Fruit fly (Drosophila melanogaster) whole organism, embryonic: ENCODE data around the gene Upf1.

Experiments
- Asciz ChIP-seq: fragments of 200-800 bp; sonication (Bioruptor generic); optimal IDR thresholded peaks from 2 replicates; lab custom pipeline; 2017; ENCODE audit warnings: missing biosample characterization, mild to moderate bottlenecking, missing genetic modification characterization, missing genetic modification reagents
- Blimp-1 ChIP-seq: fragments of 200-800 bp; sonication (Bioruptor generic); optimal IDR thresholded peaks from 3 replicates; lab custom pipeline; 2018; ENCODE audit warnings: missing biosample characterization, missing genetic modification characterization, mild to moderate bottlenecking, moderate library complexity, missing genetic modification reagents
- CG10147 ChIP-seq: fragments of 200-800 bp; sonication (Bioruptor generic); optimal IDR thresholded peaks from 2 replicates; lab custom pipeline; 2019; ENCODE audit warnings: missing biosample characterization, mild to moderate bottlenecking, missing genetic modification characterization, moderate library complexity
- CG11398 ChIP-seq: fragments of 200-800 bp; sonication (Bioruptor generic); optimal IDR thresholded peaks from 2 replicates; lab custom pipeline; 2016; ENCODE audit warnings: missing biosample characterization, missing genetic modification characterization
- CG11504 ChIP-seq: fragments of 200-800 bp; sonication (Bioruptor generic); optimal IDR thresholded peaks from 3 replicates; lab custom pipeline; 2019; ENCODE audit warnings: missing biosample characterization, mild to moderate bottlenecking, missing genetic modification characterization, moderate library complexity
- CG11723 ChIP-seq: fragments of 200-800 bp; sonication (Bioruptor generic); optimal IDR thresholded peaks from 2 replicates; lab custom pipeline; 2017; ENCODE audit warnings: missing biosample characterization, mild to moderate bottlenecking, missing genetic modification characterization
- CG12236 ChIP-seq: fragments of 200-800 bp; sonication (Bioruptor generic); optimal IDR thresholded peaks from 2 replicates; lab custom pipeline; 2016; ENCODE audit warnings: missing biosample characterization, missing genetic modification characterization
- CG1233 ChIP-seq: fragments of 200-800 bp; sonication (Bioruptor generic); optimal IDR thresholded peaks from 4 replicates; lab custom pipeline; 2018; ENCODE audit warnings: missing biosample characterization, mild to moderate bottlenecking, missing genetic modification characterization
- CG14667 ChIP-seq: fragments of 200-800 bp; sonication (Bioruptor generic); IDR thresholded peaks from 2 replicates; pipeline ENCODE4 v1.3.6; 2022; ENCODE audit warnings: missing biosample characterization, missing genetic modification characterization
- CG17568 ChIP-seq: fragments of 200-800 bp; sonication (Bioruptor generic); optimal IDR thresholded peaks from 2 replicates; lab custom pipeline; 2018; ENCODE audit warnings: missing biosample characterization, mild to moderate bottlenecking, missing genetic modification characterization, moderate library complexity
- CG17829 ChIP-seq: fragments of 200-800 bp; optimal IDR thresholded peaks from 2 replicates; lab custom pipeline; 2019; ENCODE audit warnings: missing biosample characterization, mild to moderate bottlenecking, missing genetic modification characterization, moderate library complexity
- CG1832 ChIP-seq: fragments of 200-800 bp; sonication (Bioruptor generic); optimal IDR thresholded peaks from 2 replicates; lab custom pipeline; 2017; ENCODE audit warnings: missing biosample characterization, mild to moderate bottlenecking, missing genetic modification characterization, inconsistent platforms
- CG2875 ChIP-seq: fragments of 200-800 bp; sonication (Bioruptor generic); optimal IDR thresholded peaks from 2 replicates; lab custom pipeline; 2017; ENCODE audit warnings: missing biosample characterization, mild to moderate bottlenecking, missing genetic modification characterization, missing genetic modification reagents
- CG2889 ChIP-seq: fragments of 200-800 bp; sonication (Bioruptor generic); IDR thresholded peaks from 3 replicates; pipeline ENCODE4 v1.3.6; 2022; ENCODE audit warnings: missing biosample characterization, missing genetic modification characterization
- CG32532 ChIP-seq: fragments of 200-800 bp; sonication (Bioruptor generic); IDR thresholded peaks from 2 replicates; pipeline ENCODE4 v1.3.6; 2022; ENCODE audit warnings: missing biosample characterization, missing genetic modification characterization
- CG34422 ChIP-seq: fragments of 200-800 bp; sonication (Bioruptor generic); IDR thresholded peaks from 3 replicates; pipeline ENCODE4 v1.3.6; 2022; ENCODE audit warnings: missing biosample characterization, missing genetic modification characterization
- CG3847 ChIP-seq: fragments of 200-800 bp; sonication (Bioruptor generic); IDR thresholded peaks from 2 replicates; pipeline ENCODE4 v1.3.6; 2022; ENCODE audit warnings: missing biosample characterization, missing genetic modification characterization
- CG6254 ChIP-seq: fragments of 200-800 bp; sonication (Bioruptor generic); optimal IDR thresholded peaks from 3 replicates; lab custom pipeline; 2017; ENCODE audit warnings: mild to moderate bottlenecking, missing biosample characterization, missing genetic modification reagents, missing genetic modification characterization
- CG6689 ChIP-seq: fragments of 200-800 bp; sonication (Bioruptor generic); IDR thresholded peaks from 2 replicates; pipeline ENCODE4 v1.3.6; 2022; ENCODE audit warnings: missing biosample characterization, missing genetic modification characterization
- CG8281 ChIP-seq: fragments of 200-800 bp; sonication (Bioruptor generic); optimal IDR thresholded peaks from 2 replicates; lab custom pipeline; 2018; ENCODE audit warnings: missing biosample characterization, mild to moderate bottlenecking, missing genetic modification characterization, moderate library complexity
- CG8388 ChIP-seq: fragments of 200-800 bp; sonication (Bioruptor generic); optimal IDR thresholded peaks from 2 replicates; lab custom pipeline; 2019; ENCODE audit warnings: missing biosample characterization, mild to moderate bottlenecking, missing genetic modification characterization, moderate library complexity
- CHES-1-like ChIP-seq: fragments of 200-800 bp; sonication (Bioruptor generic); optimal IDR thresholded peaks from 2 replicates; lab custom pipeline; 2016; ENCODE audit warnings: missing biosample characterization, missing genetic modification characterization
- CkIIα-i1 ChIP-seq: fragments of 200-800 bp; sonication (Bioruptor generic); IDR thresholded peaks from 2 replicates; pipeline ENCODE4 v1.3.6; 2022; ENCODE audit warnings: missing biosample characterization, missing genetic modification characterization
- CoRest ChIP-seq: fragments of 200-800 bp; sonication (Bioruptor generic); optimal IDR thresholded peaks from 3 replicates; lab custom pipeline; 2018; ENCODE audit warnings: missing biosample characterization, mild to moderate bottlenecking, missing genetic modification characterization, moderate library complexity
- CrebB ChIP-seq: fragments of 200-800 bp; sonication (Bioruptor generic); optimal IDR thresholded peaks from 3 replicates; lab custom pipeline; 2018; ENCODE audit warnings: missing biosample characterization, mild to moderate bottlenecking, missing genetic modification characterization
- Dbx ChIP-seq: fragments of 200-800 bp; sonication (Bioruptor generic); IDR thresholded peaks from 3 replicates; pipeline ENCODE4 v1.3.6; 2022; ENCODE audit warnings: missing biosample characterization, missing genetic modification characterization
- H2.0 ChIP-seq: fragments of 200-800 bp; sonication (Bioruptor generic); IDR thresholded peaks from 2 replicates; pipeline ENCODE4 v1.3.6; 2022; ENCODE audit warnings: missing biosample characterization, missing genetic modification characterization
- HLH4C ChIP-seq: fragments of 200-800 bp; sonication (Bioruptor generic); IDR thresholded peaks from 3 replicates; pipeline ENCODE4 v1.3.6; 2022; ENCODE audit warnings: missing biosample characterization, missing genetic modification characterization; ENCODE audit not compliant: partially characterized antibody
- MTF-1 ChIP-seq: fragments of 200-800 bp; sonication (Bioruptor generic); optimal IDR thresholded peaks from 2 replicates; lab custom pipeline; 2018; ENCODE audit warnings: missing biosample characterization, mild to moderate bottlenecking, missing genetic modification characterization, borderline replicate concordance
- Med ChIP-seq: fragments of 200-800 bp; sonication (Bioruptor generic); peaks from one replicate; lab custom pipeline; 2016; ENCODE audit warnings: missing biosample characterization, missing genetic modification characterization, mild to moderate bottlenecking, inconsistent platforms, moderate library complexity
- Nf-YB ChIP-seq: fragments of 200-800 bp; sonication (Bioruptor generic); optimal IDR thresholded peaks from 3 replicates; lab custom pipeline; 2019; ENCODE audit warnings: missing biosample characterization, mild to moderate bottlenecking, missing genetic modification characterization, moderate library complexity
- Spps ChIP-seq: fragments of 200-800 bp; sonication (Bioruptor generic); optimal IDR thresholded peaks from 2 replicates; lab custom pipeline; 2018; ENCODE audit warnings: missing biosample characterization, mild to moderate bottlenecking, missing genetic modification characterization
- Tbp ChIP-seq: fragments of >200 bp; optimal IDR thresholded peaks from 2 replicates; lab custom pipeline; 2018; ENCODE audit warnings: missing biosample characterization, missing genetic modification characterization
- Vsx1 ChIP-seq: fragments of 200-800 bp; sonication (Bioruptor generic); optimal IDR thresholded peaks from 2 replicates; lab custom pipeline; 2017; ENCODE audit warnings: missing biosample characterization, mild to moderate bottlenecking, missing genetic modification characterization, missing genetic modification reagents
- ash1 ChIP-seq: fragments of 200-800 bp; sonication (Bioruptor generic); optimal IDR thresholded peaks from 2 replicates; lab custom pipeline; 2018; ENCODE audit warnings: missing biosample characterization, mild to moderate bottlenecking, missing genetic modification characterization
- bbx ChIP-seq: fragments of 200-800 bp; sonication (Bioruptor generic); IDR thresholded peaks from 2 replicates; pipeline ENCODE4 v1.3.6; 2022; ENCODE audit warnings: missing biosample characterization, missing genetic modification characterization; ENCODE audit not compliant: partially characterized antibody
- br ChIP-seq: fragments of >200 bp; optimal IDR thresholded peaks from 2 replicates; lab custom pipeline; 2017
- cad ChIP-seq: fragments of >200 bp; optimal IDR thresholded peaks from 2 replicates; lab custom pipeline; 2017; ENCODE audit warnings: missing biosample characterization, missing genetic modification characterization
- cwo ChIP-seq: fragments of 200-800 bp; sonication (Bioruptor generic); optimal IDR thresholded peaks from 3 replicates; lab custom pipeline; 2017; ENCODE audit warnings: missing biosample characterization, missing genetic modification characterization, mild to moderate bottlenecking, moderate library complexity, missing genetic modification reagents
- fu2 ChIP-seq: fragments of 200-800 bp; sonication (Bioruptor generic); optimal IDR thresholded peaks from 2 replicates; lab custom pipeline; 2016; ENCODE audit warnings: missing biosample characterization, missing genetic modification characterization
- gsb ChIP-seq: fragments of 200-800 bp; sonication (Bioruptor generic); IDR thresholded peaks from 2 replicates; pipeline ENCODE4 v1.3.6; 2022; ENCODE audit warnings: missing biosample characterization, missing genetic modification characterization
- knrl ChIP-seq: fragments of 200-800 bp; sonication (Bioruptor generic); IDR thresholded peaks from 3 replicates; pipeline ENCODE4 v1.3.6; 2022; ENCODE audit warnings: missing biosample characterization, missing genetic modification characterization; ENCODE audit not compliant: partially characterized antibody
- nmo ChIP-seq: fragments of 200-800 bp; sonication (Bioruptor generic); optimal IDR thresholded peaks from 2 replicates; lab custom pipeline; 2018; ENCODE audit warnings: missing biosample characterization, mild to moderate bottlenecking, missing genetic modification characterization, moderate library complexity
- peb ChIP-seq: fragments of 200-800 bp; sonication (Bioruptor generic); IDR thresholded peaks from 2 replicates; pipeline ENCODE4 v1.3.6; 2022; ENCODE audit warnings: missing biosample characterization, missing genetic modification characterization
- pnt ChIP-seq: fragments of 200-800 bp; sonication (Bioruptor generic); optimal IDR thresholded peaks from 3 replicates; lab custom pipeline; 2016; ENCODE audit warnings: missing biosample characterization, missing genetic modification characterization
- pros ChIP-seq: fragments of 200-800 bp; sonication (Bioruptor generic); optimal IDR thresholded peaks from 3 replicates; lab custom pipeline; 2019; ENCODE audit warnings: missing biosample characterization, mild to moderate bottlenecking, missing genetic modification characterization, moderate library complexity
- pum ChIP-seq: fragments of 200-800 bp; sonication (Bioruptor generic); optimal IDR thresholded peaks from 2 replicates; lab custom pipeline; 2016; ENCODE audit warnings: missing biosample characterization, missing genetic modification characterization
- row ChIP-seq: fragments of 200-800 bp; sonication (Bioruptor generic); IDR thresholded peaks from 3 replicates; pipeline ENCODE4 v1.3.6; 2022; ENCODE audit warnings: missing biosample characterization, missing genetic modification characterization
- run ChIP-seq: fragments of 200-800 bp; sonication (Bioruptor generic); optimal IDR thresholded peaks from 3 replicates; lab custom pipeline; 2018; ENCODE audit warnings: missing biosample characterization, mild to moderate bottlenecking, missing genetic modification characterization
- sens ChIP-seq: fragments of 200-800 bp; sonication (Bioruptor generic); peaks from one replicate; lab custom pipeline; 2016; ENCODE audit warnings: missing biosample characterization, missing genetic modification characterization
- trh ChIP-seq: fragments of 200-800 bp; sonication (Bioruptor generic); optimal IDR thresholded peaks from 2 replicates; lab custom pipeline; 2016; ENCODE audit warnings: missing biosample characterization, missing genetic modification characterization

The Upf1 gene

DNA sequence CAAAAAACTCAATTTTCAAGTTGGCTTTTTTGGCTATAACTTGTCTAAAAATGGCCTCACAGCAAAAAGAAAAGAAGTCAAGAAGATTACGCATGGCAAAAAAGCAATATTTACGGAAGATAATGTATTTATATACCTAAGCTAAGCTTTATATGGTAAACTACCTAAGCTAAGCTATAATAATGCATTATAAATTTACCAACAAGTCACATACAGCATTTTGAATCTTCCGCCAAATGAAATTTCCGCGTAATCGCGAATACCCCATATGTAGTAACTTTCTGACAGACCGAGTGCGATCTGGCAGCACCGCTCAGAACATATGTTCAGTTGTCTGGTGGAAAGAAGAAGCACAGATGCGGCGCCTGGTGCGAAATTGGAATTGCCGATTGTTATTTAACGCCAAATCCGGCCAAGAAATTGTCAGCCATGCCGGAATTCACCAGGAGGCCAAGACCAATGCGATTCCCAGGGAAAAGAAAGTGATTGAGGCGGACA, 13.4 kb downstream of the Upf1 start, which contains the start of gene sicily (continued):
- TF ChIP-seq nmo (GFP tag; lab: Kevin White, UChicago) (no peak), pnt (GFP tag; lab: Kevin White, UChicago) (no peak), Spps (no peak), cad (no peak), CG11398 (GFP tag; lab: Kevin White, UChicago) (no peak), CG34422 (GFP tag; lab: Robert Waterston, UW) (peak; percentile 26; the same call in 1 of the 3 replicates), CG8388 (GFP tag; lab: Kevin White, UChicago) (no peak), CG11723 (GFP tag; lab: Kevin White, UChicago) (no peak), cwo (GFP tag; lab: Kevin White, UChicago) (no peak), run (tag; lab: Kevin White, UChicago) (no peak), CkIIα-i1 (GFP tag; lab: Robert Waterston, UW) (no peak), sens (GFP tag; lab: Kevin White, UChicago) (peak; percentile 65), br (lab: Kevin White, UChicago) (no peak), CG6689 (GFP tag; lab: Robert Waterston, UW) (no peak), MTF-1 (no peak), Med (GFP tag; lab: Kevin White, UChicago) (peak; percentile 80), CG12236 (no peak), Dbx (GFP tag; lab: Robert Waterston, UW) (no peak), peb (GFP tag; lab: Robert Waterston, UW) (no peak), fu2 (GFP tag; lab: Kevin White, UChicago) (no peak), pros (GFP tag; lab: Kevin White, UChicago) (no peak), CoRest (peak; percentile 4), gsb (GFP tag; lab: Robert Waterston, UW) (no peak), Vsx1 (GFP tag; lab: Kevin White, UChicago) (no peak), CG32532 (GFP tag; lab: Robert Waterston, UW) (peak; percentile 23; the same call in 1 of the 2 replicates), CrebB (tag; lab: Kevin White, UChicago) (no peak), HLH4C (GFP tag; lab: Robert Waterston, UW) (no peak), CG17568 (GFP tag; lab: Kevin White, UChicago) (no peak), row (peak; percentile 63; the same call in 2 of the 3 replicates), CG6254 (GFP tag; lab: Kevin White, UChicago) (no peak), knrl (GFP tag; lab: Robert Waterston, UW) (no peak), CG17829 (tag; lab: Kevin White, UChicago) (no peak), pum (GFP tag; lab: Kevin White, UChicago) (no peak), CG8281 (tag; lab: Kevin White, UChicago) (no peak), CG3847 (GFP tag; lab: Robert Waterston, UW) (peak; percentile 35; the same call in 1 of the 2 replicates), CHES-1-like (GFP tag; lab: Kevin White, UChicago) (no peak), CG14667 (GFP tag; lab: Robert Waterston, UW) (no peak), Asciz (GFP tag; lab: Kevin White, UChicago) (no peak), CG2889 (GFP tag; lab: Robert Waterston, UW) (no peak), CG11504 (tag; lab: Kevin White, UChicago) (no peak), Tbp (GFP tag; lab: Kevin White, UChicago) (no peak), H2.0 (GFP tag; lab: Robert Waterston, UW) (no peak), Blimp-1 (GFP tag; lab: Kevin White, UChicago) (no peak), CG2875 (GFP tag; lab: Kevin White, UChicago) (no peak), bbx (peak; percentile 42), Nf-YB (GFP tag; lab: Kevin White, UChicago) (no peak), CG1233 (GFP tag; lab: Kevin White, UChicago) (no peak), trh (GFP tag; lab: Kevin White, UChicago) (no peak), ash1 (GFP tag; lab: Kevin White, UChicago) (no peak), CG1832 (GFP tag; lab: Kevin White, UChicago) (no peak), CG10147 (GFP tag; lab: Kevin White, UChicago) (no peak)
